In genomic region chr3L:654019-654418, dm6 we compare ENCODE assay signal across 1 fruit fly cellular context.
TF ChIP-seq lines count a peak whose summit lies in the region.

TSS of gene MED30 (minus strand) at chr3L:654089.
TSS of gene Rev1 (plus strand) at chr3L:654363.

TF ChIP-seq in whole organism, embryonic, 481 proteins besides CTCF, POLR2A, EP300 and RAD21 (continued from another document):
- peak; percentile 98 for TF ChIP-seq zfh2 (GFP tag; optimal IDR thresholded peaks at IDR 0.05; lab: Kevin White, UChicago)
- TF ChIP-seq phol (tag; optimal IDR thresholded peaks at IDR 0.05; lab: Kevin White, UChicago): peak; percentile 92
- TF ChIP-seq da (GFP tag; optimal IDR thresholded peaks at IDR 0.05; lab: Kevin White, UChicago): peak; percentile 88
- TF ChIP-seq CG10366 (GFP tag; IDR thresholded peaks at IDR 0.05; lab: Robert Waterston, UW): peak; percentile 89
- peak; percentile 77 for TF ChIP-seq dmrt11E (tag; optimal IDR thresholded peaks at IDR 0.05; lab: Kevin White, UChicago)
- peak; percentile 87 for TF ChIP-seq Blimp-1 (GFP tag; optimal IDR thresholded peaks at IDR 0.05; lab: Kevin White, UChicago)
- peak; percentile 70 for TF ChIP-seq Spps (tag; optimal IDR thresholded peaks at IDR 0.05; lab: Kevin White, UChicago)
- TF ChIP-seq E2f1 (GFP tag; IDR thresholded peaks at IDR 0.05; lab: Robert Waterston, UW): peak; percentile 84
- TF ChIP-seq HLHmδ (GFP tag; optimal IDR thresholded peaks at IDR 0.05; lab: Kevin White, UChicago): no peak
- TF ChIP-seq CG18764 (GFP tag; optimal IDR thresholded peaks at IDR 0.05; lab: Kevin White, UChicago): peak; percentile 88
- TF ChIP-seq MBD-R2 (GFP tag; IDR thresholded peaks at IDR 0.05; lab: Robert Waterston, UW): peak; percentile 96
- peak; percentile 86 for TF ChIP-seq disco-r (GFP tag; optimal IDR thresholded peaks at IDR 0.05; lab: Kevin White, UChicago)
- TF ChIP-seq Atf3 (GFP tag; optimal IDR thresholded peaks at IDR 0.05; lab: Kevin White, UChicago): peak; percentile 91
- peak; percentile 87 for TF ChIP-seq Mrtf (GFP tag; IDR thresholded peaks at IDR 0.05; lab: Robert Waterston, UW)
- TF ChIP-seq emc (GFP tag; optimal IDR thresholded peaks at IDR 0.05; lab: Kevin White, UChicago): peak; percentile 89
- peak; percentile 94 for TF ChIP-seq CG13424 (tag; optimal IDR thresholded peaks at IDR 0.05; lab: Kevin White, UChicago)
- TF ChIP-seq Bgb (GFP tag; IDR thresholded peaks at IDR 0.05; lab: Robert Waterston, UW; ENCODE audit: partially characterized antibody): peak; percentile 41; the same call in 1 of the 2 replicates
- peak; percentile 71 for TF ChIP-seq CG6254 (GFP tag; optimal IDR thresholded peaks at IDR 0.05; lab: Kevin White, UChicago)
- TF ChIP-seq CG7556 (GFP tag; optimal IDR thresholded peaks at IDR 0.05; lab: Kevin White, UChicago): peak; percentile 89
- peak; percentile 94 for TF ChIP-seq Dbx (GFP tag; IDR thresholded peaks at IDR 0.05; lab: Robert Waterston, UW)
- TF ChIP-seq CG13296 (GFP tag; optimal IDR thresholded peaks at IDR 0.05; lab: Kevin White, UChicago): peak; percentile 93
- peak; percentile 86 for TF ChIP-seq CG12071 (GFP tag; optimal IDR thresholded peaks at IDR 0.05; lab: Kevin White, UChicago)
- TF ChIP-seq HLH4C (GFP tag; IDR thresholded peaks at IDR 0.05; lab: Robert Waterston, UW; ENCODE audit: partially characterized antibody): peak; percentile 57
- no peak for TF ChIP-seq B-H2 (GFP tag; optimal IDR thresholded peaks at IDR 0.05; lab: Kevin White, UChicago)
- peak; percentile 99 for TF ChIP-seq CG2120 (GFP tag; optimal IDR thresholded peaks at IDR 0.05; lab: Kevin White, UChicago)
- peak; percentile 52 for TF ChIP-seq Scr (GFP tag; IDR thresholded peaks at IDR 0.05; lab: Robert Waterston, UW; ENCODE audit: partially characterized antibody)
- peak; percentile 76 for TF ChIP-seq CG30020 (tag; optimal IDR thresholded peaks at IDR 0.05; lab: Kevin White, UChicago)
- TF ChIP-seq Ptx1 (GFP tag; IDR thresholded peaks at IDR 0.05; lab: Robert Waterston, UW): peak; percentile 91
- TF ChIP-seq sima (GFP tag; optimal IDR thresholded peaks at IDR 0.05; lab: Kevin White, UChicago): peak; percentile 71
- TF ChIP-seq Stat92E (GFP tag; optimal IDR thresholded peaks at IDR 0.05; lab: Kevin White, UChicago): no peak
- peak; percentile 31 for TF ChIP-seq Sry-β (GFP tag; optimal IDR thresholded peaks at IDR 0.05; lab: Kevin White, UChicago)
- peak; percentile 82 for TF ChIP-seq CG3838 (GFP tag; optimal IDR thresholded peaks at IDR 0.05; lab: Kevin White, UChicago)
- TF ChIP-seq Ravus (GFP tag; IDR thresholded peaks at IDR 0.05; lab: Robert Waterston, UW): peak; percentile 57
- no peak for TF ChIP-seq nau (GFP tag; optimal IDR thresholded peaks at IDR 0.05; lab: Kevin White, UChicago)
- peak; percentile 86 for TF ChIP-seq CG30431 (GFP tag; optimal IDR thresholded peaks at IDR 0.05; lab: Kevin White, UChicago)
- TF ChIP-seq CG7372 (GFP tag; IDR thresholded peaks at IDR 0.05; lab: Robert Waterston, UW): peak; percentile 87
- TF ChIP-seq org-1 (GFP tag; optimal IDR thresholded peaks at IDR 0.05; lab: Kevin White, UChicago): peak; percentile 75
- TF ChIP-seq wor (GFP tag; IDR thresholded peaks at IDR 0.05; lab: Robert Waterston, UW): peak; percentile 75
- TF ChIP-seq CG12391 (tag; optimal IDR thresholded peaks at IDR 0.05; lab: Kevin White, UChicago): peak; percentile 95
- TF ChIP-seq Dp (GFP tag; optimal IDR thresholded peaks at IDR 0.05; lab: Kevin White, UChicago): peak; percentile 80
- peak; percentile 86 for TF ChIP-seq CG6272 (GFP tag; IDR thresholded peaks at IDR 0.05; lab: Robert Waterston, UW)
- TF ChIP-seq Six4 (GFP tag; optimal IDR thresholded peaks at IDR 0.05; lab: Kevin White, UChicago): peak; percentile 90
- TF ChIP-seq kah (GFP tag; optimal IDR thresholded peaks at IDR 0.05; lab: Kevin White, UChicago): peak; percentile 66
